Worm (Caenorhabditis elegans) whole organism, mixed stage, embryonic: Measurements from ENCODE around the gene ins-2.

Experiments
- M03D4.4 ChIP-seq: sonication (generic microtip); optimal IDR thresholded peaks from 2 replicates; lab custom pipeline; 2017; ENCODE audit warnings: mild to moderate bottlenecking, missing genetic modification characterization, missing compliant biosample characterization
- bed-3 ChIP-seq: fragments of 200-800 bp; sonication (Bioruptor generic); optimal IDR thresholded peaks from 3 replicates; lab custom pipeline; 2018; ENCODE audit warnings: mild to moderate bottlenecking, missing genetic modification characterization, moderate library complexity, missing compliant biosample characterization
- blmp-1 ChIP-seq: fragments of 150-350 bp; optimal IDR thresholded peaks from 2 replicates; lab custom pipeline; 2014; ENCODE audit warnings: missing biosample characterization, missing genetic modification characterization
- ceh-39 ChIP-seq: fragments of 150-350 bp; optimal IDR thresholded peaks from 2 replicates; lab custom pipeline; 2014; ENCODE audit warnings: missing biosample characterization, missing genetic modification characterization
- ceh-43 ChIP-seq: fragments of 200-800 bp; sonication (Bioruptor generic); optimal IDR thresholded peaks from 2 replicates; lab custom pipeline; 2018; ENCODE audit warnings: mild to moderate bottlenecking, missing genetic modification characterization, moderate library complexity, missing compliant biosample characterization
- ceh-83 ChIP-seq: fragments of 200-800 bp; sonication (Bioruptor generic); optimal IDR thresholded peaks from 2 replicates; lab custom pipeline; 2018; ENCODE audit warnings: mild to moderate bottlenecking, missing genetic modification characterization, missing compliant biosample characterization
- ces-1 ChIP-seq: fragments of 150-350 bp; optimal IDR thresholded peaks from 2 replicates; lab custom pipeline; 2014; ENCODE audit warnings: missing biosample characterization, missing genetic modification reagents, missing genetic modification characterization
- cnd-1 ChIP-seq: fragments of 200-800 bp; sonication (Bioruptor generic); optimal IDR thresholded peaks from 2 replicates; lab custom pipeline; 2018; ENCODE audit warnings: mild to moderate bottlenecking, missing genetic modification characterization, missing compliant biosample characterization
- drap-1 ChIP-seq: fragments of 200-800 bp; sonication (Bioruptor generic); optimal IDR thresholded peaks from 3 replicates; lab custom pipeline; 2018; ENCODE audit warnings: mild to moderate bottlenecking, missing genetic modification characterization, missing compliant biosample characterization
- elt-3 ChIP-seq: fragments of 150-350 bp; optimal IDR thresholded peaks from 2 replicates; lab custom pipeline; 2014; ENCODE audit warnings: missing biosample characterization, missing genetic modification characterization
- flh-1 ChIP-seq: fragments of 200-800 bp; sonication (Bioruptor generic); optimal IDR thresholded peaks from 2 replicates; lab custom pipeline; 2018; ENCODE audit warnings: mild to moderate bottlenecking, missing genetic modification characterization, moderate library complexity, missing compliant biosample characterization
- ham-2 ChIP-seq: fragments of 200-800 bp; sonication (Bioruptor generic); optimal IDR thresholded peaks from 2 replicates; lab custom pipeline; 2018; ENCODE audit warnings: mild to moderate bottlenecking, missing genetic modification characterization, missing compliant biosample characterization
- hlh-1 ChIP-seq: fragments of 150-350 bp; optimal IDR thresholded peaks from 2 replicates; lab custom pipeline; 2014; ENCODE audit warnings: missing biosample characterization, missing genetic modification reagents, missing genetic modification characterization
- lin-13 ChIP-seq: fragments of 150-350 bp; optimal IDR thresholded peaks from 2 replicates; lab custom pipeline; 2014; ENCODE audit warnings: missing biosample characterization, missing genetic modification characterization
- lin-32 ChIP-seq: fragments of 200-800 bp; sonication (Bioruptor generic); optimal IDR thresholded peaks from 2 replicates; lab custom pipeline; 2018; ENCODE audit warnings: mild to moderate bottlenecking, missing genetic modification characterization, missing compliant biosample characterization
- mab-5 ChIP-seq: fragments of 150-350 bp; optimal IDR thresholded peaks from 2 replicates; lab custom pipeline; 2014; ENCODE audit warnings: missing biosample characterization, missing genetic modification characterization
- mep-1 ChIP-seq: fragments of 150-350 bp; optimal IDR thresholded peaks from 2 replicates; lab custom pipeline; 2017; ENCODE audit warnings: missing biosample characterization, missing genetic modification reagents, missing genetic modification characterization, inconsistent platforms
- mls-2 ChIP-seq: sonication (generic microtip); optimal IDR thresholded peaks from 2 replicates; lab custom pipeline; 2016; ENCODE audit warnings: mild to moderate bottlenecking, missing genetic modification characterization, moderate library complexity, missing compliant biosample characterization
- nhr-12 ChIP-seq: fragments of 150-350 bp; optimal IDR thresholded peaks from 2 replicates; lab custom pipeline; 2014; ENCODE audit warnings: missing biosample characterization, missing genetic modification characterization
- nhr-2 ChIP-seq: fragments of 150-350 bp; optimal IDR thresholded peaks from 2 replicates; lab custom pipeline; 2014; ENCODE audit warnings: missing biosample characterization, missing genetic modification characterization
- nhr-237 ChIP-seq: fragments of 150-350 bp; optimal IDR thresholded peaks from 2 replicates; lab custom pipeline; 2014; ENCODE audit warnings: missing biosample characterization, missing genetic modification characterization
- nhr-28 ChIP-seq: fragments of 150-350 bp; optimal IDR thresholded peaks from 2 replicates; lab custom pipeline; 2014; ENCODE audit warnings: missing biosample characterization, missing genetic modification characterization
- nhr-76 ChIP-seq: sonication (generic microtip); optimal IDR thresholded peaks from 2 replicates; lab custom pipeline; 2017; ENCODE audit warnings: missing biosample characterization, missing genetic modification characterization
- pha-4 ChIP-seq: fragments of 150-350 bp; optimal IDR thresholded peaks from 2 replicates; lab custom pipeline; 2018; ENCODE audit warnings: missing biosample characterization, missing genetic modification reagents, missing genetic modification characterization
- sem-2 ChIP-seq: fragments of 200-800 bp; sonication (Bioruptor generic); optimal IDR thresholded peaks from 2 replicates; lab custom pipeline; 2018; ENCODE audit warnings: mild to moderate bottlenecking, missing genetic modification characterization, missing compliant biosample characterization
- snpc-4 ChIP-seq: fragments of 150-350 bp; optimal IDR thresholded peaks from 2 replicates; lab custom pipeline; 2014; ENCODE audit warnings: missing biosample characterization, missing genetic modification characterization
- sptf-1 ChIP-seq: sonication (generic microtip); optimal IDR thresholded peaks from 2 replicates; lab custom pipeline; 2017; ENCODE audit warnings: mild to moderate bottlenecking, missing genetic modification characterization, moderate library complexity, missing compliant biosample characterization
- unc-62 ChIP-seq: fragments of 150-350 bp; optimal IDR thresholded peaks from 2 replicates; lab custom pipeline; 2014; ENCODE audit warnings: missing biosample characterization, missing genetic modification reagents, missing genetic modification characterization
- zip-8 ChIP-seq: fragments of 150-350 bp; optimal IDR thresholded peaks from 2 replicates; lab custom pipeline; 2014; ENCODE audit warnings: missing biosample characterization, missing genetic modification characterization
- ztf-11 ChIP-seq: fragments of 150-350 bp; optimal IDR thresholded peaks from 2 replicates; lab custom pipeline; 2014; ENCODE audit warnings: missing biosample characterization, missing genetic modification characterization

The ins-2 gene

DNA sequence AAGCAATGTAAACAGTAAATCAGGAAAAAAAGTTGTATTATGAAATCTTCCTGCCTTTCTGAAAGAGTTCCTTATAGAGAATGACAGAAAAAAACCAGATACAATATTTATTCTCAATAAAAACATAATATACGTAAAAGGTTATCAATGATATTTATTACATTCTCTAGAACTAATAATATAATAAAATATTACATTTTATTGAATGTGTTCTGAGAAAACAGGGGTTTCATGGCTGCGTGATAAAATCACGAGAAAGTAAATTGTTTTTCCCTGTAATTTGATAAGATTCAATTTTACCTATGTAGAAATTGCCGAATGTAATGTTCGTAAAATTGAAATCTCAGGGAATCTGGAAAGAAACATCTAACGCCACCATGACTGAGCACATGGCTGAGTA lies 23.4 kb upstream of the ins-2 start:
- TF ChIP-seq ham-2 (GFP tag; lab: Kevin White, UChicago): no peak
- no peak for TF ChIP-seq elt-3 (tag; lab: Kevin White, UChicago)
- no peak for TF ChIP-seq cnd-1 (tag; lab: Kevin White, UChicago)
- no peak for TF ChIP-seq bed-3 (GFP tag; lab: Kevin White, UChicago)
- TF ChIP-seq mls-2: no peak
- TF ChIP-seq nhr-2: no peak
- TF ChIP-seq lin-13 (tag; lab: Kevin White, UChicago): no peak
- TF ChIP-seq ceh-39 (tag; lab: Kevin White, UChicago): no peak
- no peak for TF ChIP-seq ceh-83 (GFP tag; lab: Kevin White, UChicago)
- TF ChIP-seq nhr-76 (tag; lab: Kevin White, UChicago): no peak
- TF ChIP-seq nhr-28 (tag; lab: Kevin White, UChicago): no peak
- TF ChIP-seq ztf-11: no peak

DNA sequence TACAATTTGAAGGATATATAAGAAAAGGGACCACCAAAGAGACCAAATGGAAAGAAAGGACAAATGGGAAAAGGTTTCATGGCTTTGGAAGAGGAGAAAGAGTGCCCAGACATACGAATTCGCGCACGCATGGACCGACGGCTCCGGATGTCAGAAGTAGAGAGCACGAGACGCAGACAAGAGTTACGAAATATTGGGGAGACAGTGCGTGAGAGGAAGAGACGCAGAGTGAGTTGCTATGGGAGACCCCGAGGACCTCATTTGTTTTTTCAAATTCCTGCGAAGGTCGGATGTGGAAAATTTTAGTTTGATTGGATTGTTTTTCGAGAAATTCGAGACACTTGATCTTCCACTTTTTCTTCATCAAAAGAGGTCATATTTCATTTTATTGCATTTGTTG lies 21.7 kb upstream of the ins-2 start:
- TF ChIP-seq elt-3 (tag; lab: Kevin White, UChicago) (no peak), mep-1 (peak; percentile 27), drap-1 (GFP tag; lab: Kevin White, UChicago) (no peak), ces-1 (GFP tag; lab: Kevin White, UChicago) (peak; percentile 66), blmp-1 (tag; lab: Kevin White, UChicago) (no peak), cnd-1 (tag; lab: Kevin White, UChicago) (no peak), nhr-76 (tag; lab: Kevin White, UChicago) (no peak), hlh-1 (tag; lab: Kevin White, UChicago) (no peak), mab-5 (no peak), pha-4 (no peak), nhr-28 (tag; lab: Kevin White, UChicago) (no peak)

DNA sequence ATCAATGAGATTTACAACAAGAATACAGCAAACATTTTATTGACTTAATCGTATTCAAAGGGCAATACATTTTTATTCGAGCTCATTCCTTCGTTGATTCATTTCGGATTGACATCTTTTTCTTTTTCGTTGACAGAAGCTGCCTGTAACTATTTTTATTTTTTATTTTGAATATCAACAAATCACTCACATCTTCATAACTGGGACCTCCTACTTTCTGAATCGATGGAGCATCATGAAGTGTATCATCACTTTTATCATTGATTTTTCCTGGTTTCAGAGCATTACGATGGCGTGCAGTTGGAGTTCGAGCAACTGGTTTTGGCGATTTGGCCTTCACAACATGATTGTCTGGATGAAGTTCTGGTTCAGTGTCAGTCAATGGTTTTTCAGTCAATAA lies 20.3 kb upstream of the ins-2 start, which contains the start of gene B0034.1:
Gene B0034.1 (plus strand): TSS at position 301 of the 400 bp plus-strand sequence.
- TF ChIP-seq elt-3 (tag; lab: Kevin White, UChicago) (no peak), sptf-1 (tag; lab: Kevin White, UChicago) (no peak), nhr-28 (tag; lab: Kevin White, UChicago) (no peak), lin-32 (GFP tag; lab: Kevin White, UChicago) (no peak), M03D4.4 (tag; lab: Kevin White, UChicago) (no peak), mls-2 (no peak)
- TF ChIP-seq, all 35 proteins: peak for 0

DNA sequence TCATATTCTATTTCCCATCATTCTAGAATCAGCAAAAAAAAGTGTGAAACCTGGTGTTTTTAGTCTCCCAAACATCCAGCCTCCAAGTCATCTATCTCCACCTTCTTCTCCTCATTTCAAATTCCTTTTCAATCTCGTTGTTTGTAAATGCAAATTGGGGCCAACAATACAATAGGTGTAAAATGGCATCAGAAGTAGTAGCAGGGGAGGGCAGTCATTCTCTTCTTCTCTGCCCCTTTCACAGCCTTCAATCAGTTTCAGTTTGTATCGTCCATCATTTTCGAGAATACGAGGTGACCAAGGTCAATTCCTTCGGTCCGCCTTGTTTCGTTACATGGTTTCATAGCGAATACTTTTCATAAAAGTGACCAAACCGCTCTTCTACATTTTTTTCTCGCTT lies 19.0 kb upstream of the ins-2 start, which contains the start of gene B0034.4:
Gene B0034.4 (minus strand): TSS at position 229 of the 400 bp plus-strand sequence.
- TF ChIP-seq elt-3 (tag; lab: Kevin White, UChicago) (no peak), flh-1 (no peak), ceh-43 (GFP tag; lab: Kevin White, UChicago) (no peak), nhr-237 (no peak), blmp-1 (tag; lab: Kevin White, UChicago) (no peak), M03D4.4 (tag; lab: Kevin White, UChicago) (no peak), nhr-12 (tag; lab: Kevin White, UChicago) (no peak), ceh-39 (tag; lab: Kevin White, UChicago) (no peak)

DNA sequence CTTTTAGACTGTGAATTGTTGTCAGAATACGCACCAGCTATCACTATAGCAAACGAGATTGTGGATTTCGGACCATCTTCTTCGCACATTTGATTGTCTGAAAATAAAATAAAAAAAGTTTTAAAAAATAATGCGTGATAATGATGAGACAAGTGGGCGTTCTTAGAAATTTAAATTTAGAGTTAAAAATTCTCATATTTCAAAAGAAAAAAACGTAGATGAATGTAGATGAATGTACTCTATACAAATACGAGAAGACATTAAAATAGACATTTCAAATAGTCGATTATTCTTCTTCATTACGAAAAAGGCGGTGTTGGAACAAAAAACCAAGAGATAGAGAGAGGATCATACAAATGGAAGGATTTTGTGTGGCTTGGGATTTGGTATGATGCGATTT lies 13.4 kb upstream of the ins-2 start, which contains the start of gene B0034.5:
Gene B0034.5 (minus strand): TSS at position 101 of the 400 bp plus-strand sequence.
- TF ChIP-seq ces-1 (GFP tag; lab: Kevin White, UChicago) (no peak), unc-62 (GFP tag; lab: Kevin White, UChicago) (no peak), snpc-4 (tag; lab: Kevin White, UChicago) (no peak), zip-8 (no peak), nhr-237 (no peak), sem-2 (GFP tag; lab: Kevin White, UChicago) (no peak)
- TF ChIP-seq, all 35 proteins: peak for 0

DNA sequence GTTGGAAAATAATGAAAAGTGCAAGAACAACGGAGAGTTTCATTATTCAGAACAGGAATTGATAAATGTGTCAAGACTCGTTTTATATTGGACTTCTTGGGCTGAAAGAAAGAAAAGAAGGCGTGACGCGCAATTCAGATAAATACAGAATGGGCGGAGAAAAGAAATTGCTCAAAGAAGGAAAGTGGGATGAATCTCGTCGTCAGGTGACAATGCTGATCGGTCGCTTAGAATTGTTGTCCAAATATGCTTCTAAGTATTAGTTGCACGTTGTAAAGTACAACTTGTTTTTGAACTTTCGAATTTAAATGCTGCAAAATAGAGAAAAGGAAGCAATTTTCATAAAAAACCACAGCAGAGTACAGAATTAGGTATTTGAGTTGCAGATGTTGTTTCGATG lies 2.3 kb downstream of the ins-2 start, which contains the start of gene ins-3:
Gene ins-3 (minus strand): TSS at position 101 of the 400 bp plus-strand sequence.
- no peak for TF ChIP-seq sptf-1 (tag; lab: Kevin White, UChicago)
- TF ChIP-seq elt-3 (tag; lab: Kevin White, UChicago): no peak
